Fruit fly (Drosophila melanogaster) whole organism: ENCODE data around the gene CG2310.

Source experiments
- Dll ChIP-seq: fragments of >200 bp; optimal IDR thresholded peaks from 2 replicates; lab custom pipeline; 2017
- EcR ChIP-seq, 2 experiments: fragments of >200 bp; optimal IDR thresholded peaks; 2 replicates each; lab custom pipeline; 2017; ENCODE audit warnings: missing biosample characterization in 2 of 2, missing genetic modification characterization in 2 of 2, missing genetic modification reagents in 2 of 2

- no peak for TF ChIP-seq Dll (lab: Kevin White, UChicago)
- TF ChIP-seq EcR (GFP tag; optimal IDR thresholded peaks at IDR 0.05; lab: Kevin White, UChicago) = no peak
These were observed 33.2 kb upstream of the CG2310 start for dm6 chr3R:29526565-29526964.
